Worm (Caenorhabditis elegans) whole organism, L2 larva: ENCODE measurements around the gene cest-17.

Experiments
- C34F6.9 ChIP-seq: fragments of 150-350 bp; optimal IDR thresholded peaks from 2 replicates; lab custom pipeline; 2014; ENCODE audit warnings: missing biosample characterization, missing genetic modification characterization
- F13H6.1 ChIP-seq: sonication (generic microtip); optimal IDR thresholded peaks from 2 replicates; lab custom pipeline; 2016; ENCODE audit warnings: missing genetic modification characterization, missing compliant biosample characterization
- ZK546.5 ChIP-seq: sonication (generic microtip); optimal IDR thresholded peaks from 2 replicates; lab custom pipeline; 2017; ENCODE audit warnings: missing biosample characterization, missing genetic modification characterization
- alr-1 ChIP-seq: fragments of 150-350 bp; optimal IDR thresholded peaks from 2 replicates; lab custom pipeline; 2014; ENCODE audit warnings: missing biosample characterization, missing genetic modification characterization
- ama-1 ChIP-seq: fragments of 150-350 bp; optimal IDR thresholded peaks from 2 replicates; lab custom pipeline; 2018; ENCODE audit warnings: inconsistent platforms
- blmp-1 ChIP-seq: sonication (generic microtip); optimal IDR thresholded peaks from 2 replicates; lab custom pipeline; 2017; ENCODE audit warnings: missing genetic modification characterization, mild to moderate bottlenecking, missing compliant biosample characterization, antibody characterized with exemption, moderate library complexity; ENCODE audit not compliant: insufficient read depth
- ceh-16 ChIP-seq: fragments of 150-350 bp; optimal IDR thresholded peaks from 2 replicates; lab custom pipeline; 2014; ENCODE audit warnings: missing biosample characterization, missing genetic modification characterization
- ceh-82 ChIP-seq: fragments of 150-350 bp; optimal IDR thresholded peaks from 2 replicates; lab custom pipeline; 2014; ENCODE audit warnings: missing biosample characterization, missing genetic modification characterization
- crh-2 ChIP-seq: sonication (generic microtip); optimal IDR thresholded peaks from 2 replicates; lab custom pipeline; 2017; ENCODE audit warnings: missing biosample characterization, missing genetic modification characterization
- dmd-4 ChIP-seq: sonication (generic microtip); optimal IDR thresholded peaks from 2 replicates; lab custom pipeline; 2017; ENCODE audit warnings: missing biosample characterization, missing genetic modification characterization
- egl-27 ChIP-seq: sonication (generic microtip); optimal IDR thresholded peaks from 3 replicates; lab custom pipeline; 2017; ENCODE audit warnings: missing biosample characterization, missing genetic modification reagents, missing genetic modification characterization
- elt-1 ChIP-seq: fragments of 150-350 bp; optimal IDR thresholded peaks from 2 replicates; lab custom pipeline; 2014; ENCODE audit warnings: missing biosample characterization, missing genetic modification characterization
- elt-3 ChIP-seq: sonication (generic microtip); optimal IDR thresholded peaks from 2 replicates; lab custom pipeline; 2017; ENCODE audit warnings: missing biosample characterization, missing genetic modification characterization
- fos-1 ChIP-seq: fragments of 150-350 bp; optimal IDR thresholded peaks from 2 replicates; lab custom pipeline; 2014; ENCODE audit warnings: missing biosample characterization, missing genetic modification characterization
- gmeb-1 ChIP-seq: fragments of 150-350 bp; optimal IDR thresholded peaks from 2 replicates; lab custom pipeline; 2014; ENCODE audit warnings: missing biosample characterization, missing genetic modification characterization
- lin-11 ChIP-seq: fragments of 150-350 bp; sonication (generic microtip); optimal IDR thresholded peaks from 2 replicates; lab custom pipeline; 2014; ENCODE audit warnings: missing biosample characterization, missing genetic modification characterization, inconsistent platforms, mixed read lengths
- lin-13 ChIP-seq: fragments of 150-350 bp; optimal IDR thresholded peaks from 2 replicates; lab custom pipeline; 2014; ENCODE audit warnings: missing biosample characterization, missing genetic modification reagents, missing genetic modification characterization
- lin-39 ChIP-seq: fragments of 150-350 bp; optimal IDR thresholded peaks from 2 replicates; lab custom pipeline; 2014; ENCODE audit warnings: missing biosample characterization, missing genetic modification reagents, missing genetic modification characterization
- lsy-2 ChIP-seq, 2 experiments: fragments of 150-350 bp in 1 of 2; sonication (generic microtip) in 1 of 2; optimal IDR thresholded peaks; 2 replicates each; lab custom pipeline; 2014 to 2017; ENCODE audit warnings: missing biosample characterization in 2 of 2, missing genetic modification characterization in 2 of 2
- mdl-1 ChIP-seq, 2 experiments: fragments of 150-350 bp in 1 of 2; sonication (generic microtip) in 1 of 2; optimal IDR thresholded peaks; 2 replicates each; lab custom pipeline; 2017; ENCODE audit warnings: missing biosample characterization in 2 of 2, missing genetic modification characterization in 2 of 2
- nhr-10 ChIP-seq: sonication (generic microtip); optimal IDR thresholded peaks from 2 replicates; lab custom pipeline; 2017; ENCODE audit warnings: missing biosample characterization, missing genetic modification characterization
- nhr-12 ChIP-seq: fragments of 150-350 bp; optimal IDR thresholded peaks from 2 replicates; lab custom pipeline; 2014; ENCODE audit warnings: missing biosample characterization, missing genetic modification characterization
- nhr-129 ChIP-seq: fragments of 150-350 bp; optimal IDR thresholded peaks from 2 replicates; lab custom pipeline; 2014; ENCODE audit warnings: missing biosample characterization, missing genetic modification characterization
- nhr-21 ChIP-seq: fragments of 150-350 bp; optimal IDR thresholded peaks from 2 replicates; lab custom pipeline; 2014; ENCODE audit warnings: missing biosample characterization, missing genetic modification characterization
- nhr-237 ChIP-seq: fragments of 150-350 bp; optimal IDR thresholded peaks from 2 replicates; lab custom pipeline; 2014; ENCODE audit warnings: missing biosample characterization, missing genetic modification characterization
- nhr-6 ChIP-seq: fragments of 150-350 bp; optimal IDR thresholded peaks from 2 replicates; lab custom pipeline; 2014; ENCODE audit warnings: missing biosample characterization, missing genetic modification characterization
- sma-3 ChIP-seq: sonication (generic microtip); optimal IDR thresholded peaks from 2 replicates; lab custom pipeline; 2016; ENCODE audit warnings: missing genetic modification reagents, missing genetic modification characterization, missing compliant biosample characterization
- sma-9 ChIP-seq, 2 experiments: fragments of 150-350 bp in 1 of 2; sonication (generic microtip) in 1 of 2; optimal IDR thresholded peaks; 2 replicates each; lab custom pipeline; 2014 to 2016; ENCODE audit warnings: missing genetic modification characterization in 2 of 2, mild to moderate bottlenecking in 1 of 2, missing biosample characterization in 1 of 2, missing compliant biosample characterization in 1 of 2, missing genetic modification reagents in 1 of 2, moderate library complexity in 1 of 2
- snpc-4 ChIP-seq: fragments of 150-350 bp; optimal IDR thresholded peaks from 2 replicates; lab custom pipeline; 2014; ENCODE audit warnings: missing biosample characterization, missing genetic modification characterization
- unc-39 ChIP-seq: fragments of 150-350 bp; optimal IDR thresholded peaks from 2 replicates; lab custom pipeline; 2014; ENCODE audit warnings: missing biosample characterization, missing genetic modification characterization
- unc-55 ChIP-seq: fragments of 150-350 bp; sonication (generic microtip); optimal IDR thresholded peaks from 3 replicates; lab custom pipeline; 2014; ENCODE audit warnings: missing biosample characterization, missing genetic modification reagents, missing genetic modification characterization
- unc-62 ChIP-seq: fragments of 150-350 bp; optimal IDR thresholded peaks from 2 replicates; lab custom pipeline; 2014; ENCODE audit warnings: missing biosample characterization, missing genetic modification reagents, missing genetic modification characterization
- zag-1 ChIP-seq: fragments of 150-350 bp; optimal IDR thresholded peaks from 2 replicates; lab custom pipeline; 2014; ENCODE audit warnings: missing biosample characterization, missing genetic modification characterization
- ztf-4 ChIP-seq: fragments of 150-350 bp; optimal IDR thresholded peaks from 2 replicates; lab custom pipeline; 2014; ENCODE audit warnings: missing biosample characterization, missing genetic modification characterization

Gene cest-17

DNA sequence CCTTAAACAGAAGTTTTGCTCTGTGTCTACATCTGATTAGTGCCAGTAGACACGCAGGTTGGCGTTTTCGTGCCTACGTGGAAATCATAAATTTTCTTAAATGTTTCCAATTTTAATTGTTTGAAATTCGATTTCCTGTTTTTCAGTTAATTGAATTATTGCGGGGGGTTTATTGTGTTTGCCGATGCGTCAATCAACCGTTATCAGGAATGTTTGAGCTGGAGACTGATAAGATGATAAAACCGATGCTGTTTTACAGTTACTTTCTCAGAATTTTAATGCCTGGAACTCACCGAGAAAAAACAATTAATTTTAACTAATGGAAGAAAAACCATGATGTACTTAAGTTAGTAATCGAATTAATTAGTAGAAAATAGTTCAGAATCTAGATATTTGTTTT is 14.0 kb downstream of the cest-17 start (continued):
- TF ChIP-seq alr-1 (no peak), F13H6.1 (peak; percentile 13), unc-55 (GFP tag; lab: Kevin White, UChicago) (no peak), elt-3 (no peak), zag-1 (tag; lab: Kevin White, UChicago) (no peak), mdl-1 (tag; optimal IDR thresholded peaks at IDR 0.05; lab: Kevin White, UChicago) (no peak), nhr-21 (tag; lab: Kevin White, UChicago) (no peak), nhr-10 (tag; lab: Kevin White, UChicago) (no peak), gmeb-1 (tag; lab: Kevin White, UChicago) (peak; percentile 23), unc-39 (no peak), ztf-4 (no peak)

DNA sequence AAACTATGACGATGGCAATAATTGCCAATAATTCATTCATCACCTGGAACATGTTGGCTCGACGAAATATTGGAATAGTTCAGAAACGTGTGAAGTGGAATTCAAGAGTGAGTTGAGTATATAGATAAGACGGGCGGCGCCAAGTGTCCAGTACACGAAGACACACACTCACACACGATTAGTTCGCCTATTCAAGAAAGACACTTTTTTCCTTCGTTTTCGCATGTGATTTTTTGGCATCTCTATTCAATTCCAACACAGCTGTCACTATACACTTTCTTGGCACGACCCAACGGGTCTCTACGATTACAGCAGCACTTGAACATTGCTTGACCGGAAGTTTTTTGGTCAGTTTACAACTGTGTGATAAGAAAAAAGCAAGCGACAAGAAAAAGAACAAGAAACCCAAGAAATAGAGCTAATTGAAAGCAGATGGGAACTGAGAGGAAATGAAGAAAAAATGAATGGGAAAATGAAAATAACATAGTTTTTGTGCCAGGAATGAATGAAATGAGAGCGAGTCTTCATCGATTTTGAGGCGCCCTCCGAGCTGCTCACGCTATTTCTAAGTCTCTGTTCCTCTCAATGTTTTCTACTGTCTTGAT is 14.6 kb downstream of the cest-17 start, which contains the start of gene K07C11.8:
TSS of gene K07C11.8 (minus strand) at position 224 of the 605 bp plus-strand sequence.
- TF ChIP-seq nhr-6 (tag; lab: Kevin White, UChicago) (no peak), C34F6.9 (tag; lab: Kevin White, UChicago) (no peak), fos-1 (tag; lab: Kevin White, UChicago) (peak; percentile 11), unc-55 (GFP tag; lab: Kevin White, UChicago) (peak; percentile 39), lsy-2 (tag; optimal IDR thresholded peaks at IDR 0.05; lab: Kevin White, UChicago) (no peak), nhr-129 (tag; lab: Kevin White, UChicago) (no peak), elt-3 (no peak), blmp-1 (no peak), ztf-4 (no peak)

DNA sequence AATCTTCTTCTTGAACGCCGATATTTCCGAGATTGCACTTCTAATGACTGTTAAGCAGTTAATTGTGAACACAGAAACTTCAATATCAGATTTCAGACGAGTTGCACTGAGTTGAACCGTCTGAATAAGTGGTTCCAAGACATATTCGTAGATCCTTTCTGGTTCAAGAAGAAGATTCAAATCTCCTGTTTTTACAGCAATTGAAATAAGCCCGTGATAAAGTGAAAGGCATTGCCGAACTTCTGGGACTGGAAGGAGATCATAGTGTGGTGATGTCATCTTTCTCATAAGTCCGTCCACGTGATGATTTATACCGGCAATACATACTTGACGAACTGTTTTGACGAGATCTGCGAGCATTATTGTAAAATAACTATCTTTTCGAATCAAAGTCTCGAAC is 16.4 kb downstream of the cest-17 start:
- TF ChIP-seq F13H6.1 (no peak), dmd-4 (tag; lab: Kevin White, UChicago) (no peak)
- TF ChIP-seq, all 48 proteins: peak for 0

DNA sequence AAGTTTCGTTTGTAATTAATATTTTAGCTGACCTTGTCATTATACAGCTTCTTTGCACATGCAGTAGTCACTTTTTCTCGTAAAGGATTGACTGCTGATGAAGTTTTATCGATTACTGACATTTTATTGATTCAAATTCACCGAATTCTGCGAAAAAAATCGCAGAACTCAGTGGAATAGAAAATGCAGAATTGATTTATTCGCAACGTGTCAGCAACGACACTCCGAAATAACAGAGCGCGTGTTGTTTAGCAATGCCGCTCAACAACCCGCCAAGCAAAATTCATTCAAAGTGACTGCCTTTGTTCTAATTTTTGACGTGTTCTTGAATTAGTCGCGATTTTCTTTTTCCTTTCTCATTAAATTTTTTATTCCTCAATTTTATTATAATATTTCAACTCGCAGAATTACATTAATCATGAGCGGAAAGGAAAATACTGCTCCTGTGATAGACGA is 18.0 kb downstream of the cest-17 start, which contains the start of the genes cogc-6 and air-1:
TSS of gene cogc-6 (minus strand) at position 234 of the 456 bp plus-strand sequence.
TSS of gene air-1 (plus strand) at position 406 of the 456 bp plus-strand sequence.
- peak; percentile 11 for TF ChIP-seq snpc-4 (tag; lab: Kevin White, UChicago)
- TF ChIP-seq nhr-12 (tag; lab: Kevin White, UChicago) = no peak
- TF ChIP-seq sma-9 (GFP tag; optimal IDR thresholded peaks at IDR 0.05; lab: Kevin White, UChicago) = no peak
- TF ChIP-seq sma-9 (tag; optimal IDR thresholded peaks at IDR 0.05; lab: Kevin White, UChicago) = no peak
- TF ChIP-seq lin-13 = no peak
- no peak for TF ChIP-seq ztf-4
- no peak for TF ChIP-seq F13H6.1
- no peak for TF ChIP-seq alr-1
- TF ChIP-seq lin-11 = no peak
- TF ChIP-seq C34F6.9 (tag; lab: Kevin White, UChicago) = peak; percentile 48
- no peak for TF ChIP-seq ceh-82 (tag; lab: Kevin White, UChicago)
- TF ChIP-seq ama-1 = no peak
- TF ChIP-seq nhr-6 (tag; lab: Kevin White, UChicago) = no peak
- no peak for TF ChIP-seq egl-27
- TF ChIP-seq nhr-237 (tag; lab: Kevin White, UChicago) = no peak
- no peak for TF ChIP-seq elt-1 (tag; lab: Kevin White, UChicago)
- TF ChIP-seq sma-3 (GFP tag; lab: Kevin White, UChicago) = no peak
- TF ChIP-seq unc-62 (GFP tag; lab: Kevin White, UChicago) = no peak
- TF ChIP-seq unc-55 (GFP tag; lab: Kevin White, UChicago) = peak; percentile 34
- no peak for TF ChIP-seq unc-39
- peak; percentile 44 for TF ChIP-seq nhr-129 (tag; lab: Kevin White, UChicago)
- TF ChIP-seq dmd-4 (tag; lab: Kevin White, UChicago) = no peak
- peak; percentile 88 for TF ChIP-seq crh-2 (tag; lab: Kevin White, UChicago)
- TF ChIP-seq lsy-2 (tag; optimal IDR thresholded peaks at IDR 0.05; lab: Kevin White, UChicago) = peak in 1 of 2 experiments; percentile 41
- TF ChIP-seq ceh-16 (tag; lab: Kevin White, UChicago) = no peak
- no peak for TF ChIP-seq lin-39 (tag; lab: Kevin White, UChicago)
- TF ChIP-seq ZK546.5 (tag; lab: Kevin White, UChicago) = no peak
- TF ChIP-seq gmeb-1 (tag; lab: Kevin White, UChicago) = peak; percentile 53
